Worm (Caenorhabditis elegans) whole organism, young adult: ENCODE measurements around the gene T26C11.8.

Experiments used
- F39B2.1 ChIP-seq: fragments of 200-800 bp; sonication (Bioruptor generic); IDR thresholded peaks from 2 replicates; pipeline ENCODE4 v1.3.6; 2022; ENCODE audit warnings: missing genetic modification reagents, missing genetic modification characterization, missing compliant biosample characterization
- Y95B8A.8 ChIP-seq: fragments of 200-800 bp; sonication (Bioruptor generic); IDR thresholded peaks from 2 replicates; pipeline ENCODE4 v1.3.6; 2022; ENCODE audit warnings: missing genetic modification reagents, missing genetic modification characterization, missing compliant biosample characterization
- athp-1 ChIP-seq: sonication (generic microtip); optimal IDR thresholded peaks from 2 replicates; lab custom pipeline; 2017; ENCODE audit warnings: mild to moderate bottlenecking, missing genetic modification characterization, missing compliant biosample characterization
- hlh-26 ChIP-seq: fragments of 200-800 bp; sonication (Bioruptor generic); conservative IDR thresholded peaks from 2 replicates; pipeline ENCODE4 v1.3.6; 2022; ENCODE audit warnings: missing genetic modification reagents, missing genetic modification characterization, missing compliant biosample characterization
- hmg-1.2 ChIP-seq: fragments of 200-800 bp; sonication (Bioruptor generic); IDR thresholded peaks from 2 replicates; pipeline ENCODE4 v1.3.6; 2022; ENCODE audit warnings: missing genetic modification reagents, missing genetic modification characterization, missing compliant biosample characterization
- let-607 ChIP-seq, 2 experiments: fragments of 200-800 bp in 1 of 2; sonication (Bioruptor generic) in 1 of 2; sonication (generic microtip) in 1 of 2; optimal IDR thresholded peaks; 2 replicates each; lab custom pipeline; 2016 to 2018; ENCODE audit warnings: mild to moderate bottlenecking in 2 of 2, missing compliant biosample characterization in 2 of 2, missing genetic modification characterization in 2 of 2, moderate library complexity in 2 of 2, missing genotype in 1 of 2
- lsy-27 ChIP-seq: sonication (generic microtip); optimal IDR thresholded peaks from 2 replicates; lab custom pipeline; 2017; ENCODE audit warnings: missing genetic modification characterization, mild to moderate bottlenecking, missing compliant biosample characterization, antibody characterized with exemption, missing genotype, borderline replicate concordance; ENCODE audit not compliant: insufficient read depth
- mxl-1 ChIP-seq: sonication (generic microtip); optimal IDR thresholded peaks from 2 replicates; lab custom pipeline; 2016; ENCODE audit warnings: missing genetic modification characterization, missing compliant biosample characterization
- nhr-90 ChIP-seq: sonication (generic microtip); optimal IDR thresholded peaks from 2 replicates; lab custom pipeline; 2016; ENCODE audit warnings: missing genotype, mild to moderate bottlenecking, missing genetic modification characterization, missing compliant biosample characterization
- sea-2 ChIP-seq: fragments of 200-800 bp; sonication (Bioruptor generic); IDR thresholded peaks from 2 replicates; pipeline ENCODE4 v1.3.6; 2022; ENCODE audit warnings: missing genetic modification characterization, missing compliant biosample characterization
- snpc-1.3 ChIP-seq: sonication (generic microtip); optimal IDR thresholded peaks from 2 replicates; lab custom pipeline; 2017; ENCODE audit warnings: missing genetic modification characterization, mild to moderate bottlenecking, missing compliant biosample characterization, antibody characterized with exemption, moderate library complexity, missing genotype, missing genetic modification reagents; ENCODE audit not compliant: insufficient read depth
- unc-62 ChIP-seq: fragments of 150-350 bp; optimal IDR thresholded peaks from 2 replicates; lab custom pipeline; 2014; ENCODE audit warnings: missing biosample characterization, missing genetic modification reagents, missing genetic modification characterization

DNA sequence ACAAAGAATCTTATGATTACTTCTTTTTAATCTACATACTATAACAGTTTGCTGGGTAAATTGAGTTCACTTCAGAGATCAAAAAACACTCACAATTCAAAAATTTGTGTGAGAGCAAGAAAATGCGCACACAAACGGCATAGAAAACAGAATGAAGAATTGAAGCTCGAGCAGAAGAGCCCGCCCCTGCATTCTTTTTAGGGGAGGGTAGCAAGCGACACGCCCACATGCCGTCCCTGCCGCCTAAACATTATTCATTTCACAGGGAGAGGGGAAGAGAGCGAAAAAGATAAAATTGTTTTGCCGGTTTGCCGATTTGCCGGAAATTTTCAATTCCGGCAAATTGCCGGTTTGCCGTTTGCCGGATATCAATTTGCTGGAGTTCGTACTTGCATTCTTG, 48.8 kb downstream of the T26C11.8 start:
- TF ChIP-seq nhr-90 (tag; lab: Kevin White, UChicago) = no peak
- no peak for TF ChIP-seq unc-62
- TF ChIP-seq let-607 (tag; optimal IDR thresholded peaks at IDR 0.05; lab: Kevin White, UChicago) = peak in 1 of 2 experiments; percentile 52
- peak; percentile 66; the same call in 1 of the 2 replicates for TF ChIP-seq sea-2 (GFP tag; lab: Robert Waterston, UW)
- no peak for TF ChIP-seq athp-1 (tag; lab: Kevin White, UChicago)
- no peak for TF ChIP-seq mxl-1 (tag; lab: Kevin White, UChicago)
- TF ChIP-seq F39B2.1 = no peak
- TF ChIP-seq hmg-1.2 (GFP tag; lab: Robert Waterston, UW) = peak; percentile 75; the same call in 1 of the 2 replicates
- TF ChIP-seq snpc-1.3 (tag; lab: Kevin White, UChicago) = no peak
- TF ChIP-seq hlh-26 = no peak
- TF ChIP-seq Y95B8A.8 (GFP tag; lab: Robert Waterston, UW) = 0 out of 2 replicates have a peak, but pooled peaks have one; percentile 32
- TF ChIP-seq lsy-27 (tag; lab: Kevin White, UChicago) = no peak
